Worm (Caenorhabditis elegans): ENCODE results near the gene Y105C5B.8.

DNA sequence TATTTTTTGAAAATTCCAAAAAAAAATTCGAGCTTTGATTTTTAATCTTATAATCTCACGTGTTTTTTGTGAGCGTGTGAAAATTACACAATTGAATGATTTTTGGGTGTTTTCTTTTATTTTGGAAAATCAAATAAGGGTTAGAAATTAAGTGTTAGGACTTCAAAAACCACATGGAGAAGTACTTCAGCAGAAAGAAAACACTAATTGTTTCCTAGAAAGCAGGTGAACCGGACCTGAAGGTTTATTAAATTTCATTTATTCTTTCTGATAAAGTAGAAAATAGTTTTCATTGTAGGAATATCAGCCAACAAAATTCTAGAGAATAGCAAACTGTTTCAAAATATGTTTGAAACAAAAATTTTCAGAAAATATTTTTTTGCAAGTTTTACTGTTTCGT is 18.4 kb downstream of the Y105C5B.8 start:
- TF ChIP-seq ztf-23 (GFP tag; IDR thresholded peaks at IDR 0.05) (no peak), ztf-29 (GFP tag; IDR thresholded peaks at IDR 0.05) (no peak), tab-1 (GFP tag; IDR thresholded peaks at IDR 0.05) (no peak), T22C8.4 (GFP tag; IDR thresholded peaks at IDR 0.05) (no peak)

Data from whole organism, midembryonic.